Worm (Caenorhabditis elegans) whole organism, L1 larva: ENCODE data around the gene shk-1.

Experiments used
- C16A3.4 ChIP-seq: fragments of 150-350 bp; optimal IDR thresholded peaks from 2 replicates; lab custom pipeline; 2014; ENCODE audit warnings: missing biosample characterization, missing genetic modification characterization
- blmp-1 ChIP-seq: fragments of 150-350 bp; optimal IDR thresholded peaks from 2 replicates; lab custom pipeline; 2014; ENCODE audit warnings: missing biosample characterization, missing genetic modification characterization
- ceh-8 ChIP-seq: fragments of 200-800 bp; sonication (Bioruptor generic); optimal IDR thresholded peaks from 2 replicates; lab custom pipeline; 2018; ENCODE audit warnings: mild to moderate bottlenecking, missing genetic modification characterization, moderate library complexity, missing compliant biosample characterization
- dpl-1 ChIP-seq, 3 experiments: fragments of 150-350 bp in 2 of 3; sonication (generic microtip) in 1 of 3; optimal IDR thresholded peaks; 2 replicates each; lab custom pipeline; 2014 to 2017; ENCODE audit warnings: missing biosample characterization in 3 of 3, missing genetic modification characterization in 3 of 3, missing genetic modification reagents in 3 of 3
- dsc-1 ChIP-seq: sonication (generic microtip); optimal IDR thresholded peaks from 2 replicates; lab custom pipeline; 2016; ENCODE audit warnings: mild to moderate bottlenecking, missing genetic modification characterization, missing compliant biosample characterization
- efl-1 ChIP-seq, 4 experiments: fragments of 150-350 bp; optimal IDR thresholded peaks in 3 of 4; peaks in 1 of 4; 1 replicate in 1 of 4; 2 replicates in 3 of 4; lab custom pipeline; 2014; ENCODE audit warnings: missing biosample characterization in 2 of 4, missing genetic modification characterization in 2 of 4, missing genetic modification reagents in 2 of 4
- elt-2 ChIP-seq: sonication (generic microtip); optimal IDR thresholded peaks from 2 replicates; lab custom pipeline; 2016; ENCODE audit warnings: missing genetic modification characterization, mild to moderate bottlenecking, inconsistent platforms, missing compliant biosample characterization, missing genetic modification reagents
- elt-3 ChIP-seq, 6 experiments: fragments of 150-350 bp in 1 of 6; sonication (generic microtip); optimal IDR thresholded peaks; 2 replicates each; lab custom pipeline; 2017 to 2018; ENCODE audit warnings: missing biosample characterization in 6 of 6, missing genetic modification characterization in 6 of 6, inconsistent platforms in 1 of 6
- fkh-10 ChIP-seq: sonication (generic microtip); optimal IDR thresholded peaks from 2 replicates; lab custom pipeline; 2017; ENCODE audit warnings: missing biosample characterization, missing genetic modification reagents, missing genetic modification characterization
- fkh-8 ChIP-seq: sonication (generic microtip); optimal IDR thresholded peaks from 2 replicates; lab custom pipeline; 2016; ENCODE audit warnings: mild to moderate bottlenecking, missing genetic modification characterization, missing compliant biosample characterization
- hpl-2 ChIP-seq: fragments of 150-350 bp; optimal IDR thresholded peaks from 2 replicates; lab custom pipeline; 2014; ENCODE audit warnings: missing biosample characterization, missing genetic modification reagents, missing genetic modification characterization
- irx-1 ChIP-seq: sonication (generic microtip); optimal IDR thresholded peaks from 2 replicates; lab custom pipeline; 2016; ENCODE audit warnings: missing genetic modification characterization, missing compliant biosample characterization
- lin-14 ChIP-seq: fragments of 200-800 bp; sonication (Bioruptor generic); optimal IDR thresholded peaks from 2 replicates; lab custom pipeline; 2018; ENCODE audit warnings: mild to moderate bottlenecking, missing genetic modification characterization, moderate library complexity, missing compliant biosample characterization
- lin-35 ChIP-seq, 2 experiments: fragments of 150-350 bp; optimal IDR thresholded peaks; 2 replicates each; lab custom pipeline; 2014; ENCODE audit warnings: missing biosample characterization in 2 of 2, missing genetic modification characterization in 2 of 2, missing genetic modification reagents in 2 of 2
- mab-9 ChIP-seq: fragments of 200-800 bp; sonication (Bioruptor generic); IDR thresholded peaks from 2 replicates; pipeline ENCODE4 v1.3.6; 2022; ENCODE audit warnings: missing genetic modification reagents, missing genetic modification characterization, missing compliant biosample characterization
- mdl-1 ChIP-seq, 2 experiments: fragments of 150-350 bp; optimal IDR thresholded peaks; 2 replicates each; lab custom pipeline; 2014 to 2017; ENCODE audit warnings: missing biosample characterization in 2 of 2, missing genetic modification characterization in 2 of 2, inconsistent platforms in 1 of 2
- mef-2 ChIP-seq: fragments of 150-350 bp; optimal IDR thresholded peaks from 2 replicates; lab custom pipeline; 2014; ENCODE audit warnings: missing biosample characterization, missing genetic modification characterization
- nhr-11 ChIP-seq: fragments of 150-350 bp; optimal IDR thresholded peaks from 2 replicates; lab custom pipeline; 2014; ENCODE audit warnings: missing biosample characterization, missing genetic modification characterization
- nhr-20 ChIP-seq: sonication (generic microtip); optimal IDR thresholded peaks from 2 replicates; lab custom pipeline; 2016; ENCODE audit warnings: mild to moderate bottlenecking, missing genetic modification characterization, missing compliant biosample characterization
- nhr-71 ChIP-seq: sonication (generic microtip); optimal IDR thresholded peaks from 2 replicates; lab custom pipeline; 2016; ENCODE audit warnings: mild to moderate bottlenecking, missing genetic modification characterization, moderate library complexity, missing compliant biosample characterization
- nhr-85 ChIP-seq: sonication (generic microtip); peaks from one replicate; lab custom pipeline; 2016; ENCODE audit warnings: missing genetic modification characterization, inconsistent platforms, missing compliant biosample characterization
- nhr-90 ChIP-seq: sonication (generic microtip); optimal IDR thresholded peaks from 2 replicates; lab custom pipeline; 2016; ENCODE audit warnings: mild to moderate bottlenecking, missing genetic modification characterization, missing compliant biosample characterization; ENCODE audit not compliant: poor library complexity
- snu-23 ChIP-seq: sonication (generic microtip); optimal IDR thresholded peaks from 2 replicates; lab custom pipeline; 2016; ENCODE audit warnings: missing genetic modification characterization, missing compliant biosample characterization
- sox-4 ChIP-seq: sonication (generic microtip); optimal IDR thresholded peaks from 2 replicates; lab custom pipeline; 2016; ENCODE audit warnings: missing genetic modification characterization, missing compliant biosample characterization
- tbx-2 ChIP-seq: sonication (generic microtip); optimal IDR thresholded peaks from 2 replicates; lab custom pipeline; 2016; ENCODE audit warnings: missing genetic modification characterization, missing compliant biosample characterization
- unc-130 ChIP-seq: fragments of 150-350 bp; optimal IDR thresholded peaks from 2 replicates; lab custom pipeline; 2017; ENCODE audit warnings: missing biosample characterization, missing genetic modification characterization, inconsistent platforms
- unc-30 ChIP-seq: sonication (generic microtip); optimal IDR thresholded peaks from 2 replicates; lab custom pipeline; 2017; ENCODE audit warnings: missing biosample characterization, missing genetic modification characterization
- vab-15 ChIP-seq: sonication (generic microtip); optimal IDR thresholded peaks from 2 replicates; lab custom pipeline; 2017; ENCODE audit warnings: missing genotype, mild to moderate bottlenecking, missing genetic modification characterization, missing compliant biosample characterization
- ztf-4 ChIP-seq: fragments of 150-350 bp; optimal IDR thresholded peaks from 2 replicates; lab custom pipeline; 2014; ENCODE audit warnings: missing biosample characterization, missing genetic modification characterization

shk-1 gene

ce11 chrII:9800251-9800650 lies 42.2 kb downstream of the shk-1 start, which contains the start of gene cyp-13A5:
Gene cyp-13A5, minus strand, starts transcription at chrII:9800362.
- TF ChIP-seq nhr-71 (tag; lab: Kevin White, UChicago) (peak; percentile 47), nhr-85 (peak; percentile 88), ceh-8 (GFP tag; lab: Kevin White, UChicago) (no peak), blmp-1 (tag; lab: Kevin White, UChicago) (peak; percentile 71), snu-23 (GFP tag; lab: Kevin White, UChicago) (peak; percentile 56), irx-1 (no peak), C16A3.4 (tag; lab: Kevin White, UChicago) (peak; percentile 0), lin-35 (GFP tag; optimal IDR thresholded peaks at IDR 0.05; lab: Kevin White, UChicago) (peak in 1 of 2 experiments; percentile 41), nhr-20 (peak; percentile 89), lin-14 (GFP tag; lab: Kevin White, UChicago) (peak; percentile 80), tbx-2 (tag; lab: Kevin White, UChicago) (peak; percentile 11), elt-2 (tag; lab: Kevin White, UChicago) (peak; percentile 34), sox-4 (tag; lab: Kevin White, UChicago) (no peak), vab-15 (no peak), mdl-1 (tag; optimal IDR thresholded peaks at IDR 0.05; lab: Kevin White, UChicago) (peak in 1 of 2 experiments; percentile 5), elt-3 (tag; optimal IDR thresholded peaks at IDR 0.05; lab: Kevin White, UChicago) (peak in 4 of 6 experiments; percentile 23 to 78 (median 41)), hpl-2 (GFP tag; lab: Kevin White, UChicago) (no peak), nhr-90 (peak; percentile 27), dpl-1 (GFP tag; optimal IDR thresholded peaks at IDR 0.05; lab: Kevin White, UChicago) (no peak), mef-2 (tag; lab: Kevin White, UChicago) (no peak), fkh-10 (no peak)
- TF ChIP-seq, all 84 proteins: peak for 13

ce11 chrII:9802642-9803041 lies 44.6 kb downstream of the shk-1 start, which contains the start of gene cyp-13A6:
Gene cyp-13A6, minus strand, starts transcription at chrII:9802821.
- TF ChIP-seq elt-2 (tag; lab: Kevin White, UChicago) (peak; percentile 21), fkh-8 (tag; lab: Kevin White, UChicago) (no peak), nhr-11 (no peak), unc-130 (tag; lab: Kevin White, UChicago) (no peak), nhr-20 (peak; percentile 13), lin-14 (GFP tag; lab: Kevin White, UChicago) (peak; percentile 28)

ce11 chrII:9803320-9803719 lies 45.3 kb downstream of the shk-1 start, which contains the start of gene cyp-13A7:
Gene cyp-13A7, plus strand, starts transcription at chrII:9803620.
- TF ChIP-seq nhr-20 = peak; percentile 17
- TF ChIP-seq sox-4 (tag; lab: Kevin White, UChicago) = no peak
- peak; percentile 6 for TF ChIP-seq nhr-85

ce11 chrII:9807519-9807972 lies 49.5 kb downstream of the shk-1 start, which contains the start of gene cyp-13A8:
Gene cyp-13A8, minus strand, starts transcription at chrII:9807569.
- TF ChIP-seq blmp-1 (tag; lab: Kevin White, UChicago) = peak; percentile 32
- TF ChIP-seq ztf-4 = no peak
- TF ChIP-seq unc-30 (tag; lab: Kevin White, UChicago) = no peak
- TF ChIP-seq dsc-1 (tag; lab: Kevin White, UChicago) = no peak
- TF ChIP-seq mab-9 (GFP tag; lab: Robert Waterston, UW) = no peak
- peak; percentile 23 for TF ChIP-seq snu-23 (GFP tag; lab: Kevin White, UChicago)
- TF ChIP-seq lin-35 (GFP tag; optimal IDR thresholded peaks at IDR 0.05; lab: Kevin White, UChicago) = peak in 1 of 2 experiments; percentile 39
- TF ChIP-seq elt-2 (tag; lab: Kevin White, UChicago) = peak; percentile 66
- peak in 1 of 6 experiments; percentile 43 for TF ChIP-seq elt-3 (tag; optimal IDR thresholded peaks at IDR 0.05; lab: Kevin White, UChicago)
- peak; percentile 60 for TF ChIP-seq nhr-85
- peak; percentile 63 for TF ChIP-seq lin-14 (GFP tag; lab: Kevin White, UChicago)
- TF ChIP-seq nhr-20 = peak; percentile 93
- peak; percentile 31 for TF ChIP-seq nhr-71 (tag; lab: Kevin White, UChicago)
- no peak for TF ChIP-seq efl-1 (optimal IDR thresholded peaks at IDR 0.05; lab: Kevin White, UChicago)
- peak in 1 of 2 experiments; percentile 91 for TF ChIP-seq efl-1 (GFP tag; optimal IDR thresholded peaks at IDR 0.05 in 1 of 2; lab: Kevin White, UChicago)
